Worm (Caenorhabditis elegans) whole organism, L1 larva: ENCODE measurements around the gene mat-2.

Experiments
- alr-1 ChIP-seq: fragments of 200-800 bp; sonication (Bioruptor generic); optimal IDR thresholded peaks from 2 replicates; lab custom pipeline; 2018; ENCODE audit warnings: borderline replicate concordance, mild to moderate bottlenecking, missing genetic modification characterization, missing compliant biosample characterization
- dsc-1 ChIP-seq: sonication (generic microtip); optimal IDR thresholded peaks from 2 replicates; lab custom pipeline; 2016; ENCODE audit warnings: mild to moderate bottlenecking, missing genetic modification characterization, missing compliant biosample characterization
- egl-13 ChIP-seq: sonication (generic microtip); optimal IDR thresholded peaks from 2 replicates; lab custom pipeline; 2016; ENCODE audit warnings: missing genotype, missing genetic modification reagents, missing genetic modification characterization, missing compliant biosample characterization
- elt-3 ChIP-seq, 6 experiments: fragments of 150-350 bp in 1 of 6; sonication (generic microtip); optimal IDR thresholded peaks; 2 replicates each; lab custom pipeline; 2017 to 2018; ENCODE audit warnings: missing biosample characterization in 6 of 6, missing genetic modification characterization in 6 of 6, inconsistent platforms in 1 of 6
- fkh-8 ChIP-seq: sonication (generic microtip); optimal IDR thresholded peaks from 2 replicates; lab custom pipeline; 2016; ENCODE audit warnings: mild to moderate bottlenecking, missing genetic modification characterization, missing compliant biosample characterization
- lin-39 ChIP-seq: fragments of 150-350 bp; optimal IDR thresholded peaks from 2 replicates; lab custom pipeline; 2014; ENCODE audit warnings: missing biosample characterization, missing genetic modification reagents, missing genetic modification characterization
- pag-3 ChIP-seq: sonication (generic microtip); optimal IDR thresholded peaks from 2 replicates; lab custom pipeline; 2017; ENCODE audit warnings: missing genetic modification characterization, mild to moderate bottlenecking, missing compliant biosample characterization, antibody characterized with exemption, borderline replicate concordance; ENCODE audit not compliant: insufficient read depth
- pqm-1 ChIP-seq: sonication (generic microtip); optimal IDR thresholded peaks from 3 replicates; lab custom pipeline; 2017; ENCODE audit warnings: missing biosample characterization, missing genetic modification characterization
- rnt-1 ChIP-seq: sonication (generic microtip); optimal IDR thresholded peaks from 2 replicates; lab custom pipeline; 2016; ENCODE audit warnings: mild to moderate bottlenecking, missing genetic modification characterization, moderate library complexity, missing compliant biosample characterization
- unc-62 ChIP-seq: fragments of 150-350 bp; optimal IDR thresholded peaks from 2 replicates; lab custom pipeline; 2014; ENCODE audit warnings: missing biosample characterization, missing genetic modification reagents, missing genetic modification characterization
- unc-86 ChIP-seq: sonication (generic microtip); optimal IDR thresholded peaks from 2 replicates; lab custom pipeline; 2016; ENCODE audit warnings: missing genetic modification characterization, missing compliant biosample characterization
- xbp-1 ChIP-seq: sonication (generic microtip); optimal IDR thresholded peaks from 2 replicates; lab custom pipeline; 2016; ENCODE audit warnings: missing genetic modification characterization, missing compliant biosample characterization
- zag-1 ChIP-seq: fragments of 150-350 bp; optimal IDR thresholded peaks from 2 replicates; lab custom pipeline; 2014; ENCODE audit warnings: missing biosample characterization, missing genetic modification characterization
- ztf-11 ChIP-seq, 2 experiments: sonication (generic microtip); optimal IDR thresholded peaks; 2 replicates each; lab custom pipeline; 2016 to 2017; ENCODE audit warnings: missing genetic modification characterization in 2 of 2, missing biosample characterization in 1 of 2, missing compliant biosample characterization in 1 of 2

ce11 chrII:11127364-11127763 lies 14.8 kb downstream of the mat-2 start, which contains the start of gene F40F8.1:
- TF ChIP-seq rnt-1 (tag; lab: Kevin White, UChicago) (no peak), ztf-11 (tag; optimal IDR thresholded peaks at IDR 0.05; lab: Kevin White, UChicago) (no peak), xbp-1 (tag; lab: Kevin White, UChicago) (no peak), egl-13 (no peak), pag-3 (no peak), unc-62 (no peak), zag-1 (tag; lab: Kevin White, UChicago) (no peak), unc-86 (tag; lab: Kevin White, UChicago) (no peak), lin-39 (no peak), alr-1 (tag; lab: Kevin White, UChicago) (no peak), fkh-8 (no peak), elt-3 (tag; optimal IDR thresholded peaks at IDR 0.05; lab: Kevin White, UChicago) (no peak), pqm-1 (tag; lab: Kevin White, UChicago) (no peak), dsc-1 (tag; lab: Kevin White, UChicago) (no peak)
